Worm (Caenorhabditis elegans) whole organism, L2 larva: ENCODE results near the gene cnb-1.

ENCODE experiments used
- ZK546.5 ChIP-seq: sonication (generic microtip); optimal IDR thresholded peaks from 2 replicates; lab custom pipeline; 2017; ENCODE audit warnings: missing biosample characterization, missing genetic modification characterization
- lsy-2 ChIP-seq, 2 experiments: fragments of 150-350 bp in 1 of 2; sonication (generic microtip) in 1 of 2; optimal IDR thresholded peaks; 2 replicates each; lab custom pipeline; 2014 to 2017; ENCODE audit warnings: missing biosample characterization in 2 of 2, missing genetic modification characterization in 2 of 2
- nhr-11 ChIP-seq: fragments of 150-350 bp; optimal IDR thresholded peaks from 2 replicates; lab custom pipeline; 2014; ENCODE audit warnings: missing biosample characterization, missing genetic modification characterization
- nhr-237 ChIP-seq: fragments of 150-350 bp; optimal IDR thresholded peaks from 2 replicates; lab custom pipeline; 2014; ENCODE audit warnings: missing biosample characterization, missing genetic modification characterization
- snpc-4 ChIP-seq: fragments of 150-350 bp; optimal IDR thresholded peaks from 2 replicates; lab custom pipeline; 2014; ENCODE audit warnings: missing biosample characterization, missing genetic modification characterization
- zag-1 ChIP-seq: fragments of 150-350 bp; optimal IDR thresholded peaks from 2 replicates; lab custom pipeline; 2014; ENCODE audit warnings: missing biosample characterization, missing genetic modification characterization
- ztf-1 ChIP-seq: fragments of 200-800 bp; sonication (Bioruptor generic); conservative IDR thresholded peaks from 2 replicates; pipeline ENCODE4 v1.3.6; 2022; ENCODE audit warnings: missing genetic modification characterization, missing compliant biosample characterization
- ztf-11 ChIP-seq: sonication (generic microtip); optimal IDR thresholded peaks from 2 replicates; lab custom pipeline; 2017; ENCODE audit warnings: missing biosample characterization, missing genetic modification characterization

DNA sequence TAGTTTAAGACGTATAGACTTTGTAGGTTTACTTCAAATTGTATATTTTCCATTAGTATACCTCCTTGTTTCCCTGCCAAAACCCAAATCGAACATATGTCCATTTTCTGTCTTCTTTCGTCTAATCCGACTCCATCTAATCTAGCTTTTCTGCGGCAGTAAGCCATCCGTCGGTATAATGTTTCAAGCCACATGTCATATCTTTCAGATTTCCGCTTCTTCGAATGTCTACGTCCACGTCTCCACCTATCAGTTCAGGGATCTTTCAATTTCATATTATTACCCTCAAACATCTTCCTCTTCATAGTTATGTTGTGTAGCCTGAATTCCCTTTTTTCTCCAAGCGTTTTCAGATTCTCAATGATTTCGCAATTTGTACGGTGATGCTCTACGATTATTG lies 31.4 kb upstream of the cnb-1 start:
- no peak for TF ChIP-seq zag-1 (tag; lab: Kevin White, UChicago)
- no peak for TF ChIP-seq nhr-237 (tag; lab: Kevin White, UChicago)
- no peak for TF ChIP-seq nhr-11 (tag; lab: Kevin White, UChicago)
- TF ChIP-seq snpc-4 (tag; lab: Kevin White, UChicago), result no peak
- no peak for TF ChIP-seq lsy-2 (tag; optimal IDR thresholded peaks at IDR 0.05; lab: Kevin White, UChicago)
- no peak for TF ChIP-seq ZK546.5
- TF ChIP-seq ztf-11 (tag; lab: Kevin White, UChicago), result no peak
- TF ChIP-seq ztf-1 (GFP tag; lab: Robert Waterston, UW), result no peak
